Fruit fly (Drosophila melanogaster): Measurements from ENCODE around the gene Ubc7.

dm6 chrX:16574114-16574513 lies 19.4 kb upstream of the Ubc7 start:
- TF ChIP-seq CG6854 (GFP tag; optimal IDR thresholded peaks at IDR 0.05) (no peak), CG1621 (tag; optimal IDR thresholded peaks at IDR 0.05) (no peak), Lpt (GFP tag; optimal IDR thresholded peaks at IDR 0.05) (no peak), CG11762 (GFP tag; optimal IDR thresholded peaks at IDR 0.05; ENCODE audit: insufficient read depth) (no peak), Smox (GFP tag; optimal IDR thresholded peaks at IDR 0.05) (no peak), achi (GFP tag; optimal IDR thresholded peaks at IDR 0.05) (no peak), Sox102F (GFP tag; optimal IDR thresholded peaks at IDR 0.05) (no peak), svp (GFP tag) (no peak), OdsH (GFP tag; optimal IDR thresholded peaks at IDR 0.05) (no peak), Sox14 (GFP tag; optimal IDR thresholded peaks at IDR 0.05) (no peak), CG15336 (GFP tag; IDR thresholded peaks at IDR 0.05) (no peak), dac (GFP tag; optimal IDR thresholded peaks at IDR 0.05) (no peak)
